Worm (Caenorhabditis elegans) whole organism, early embryonic: Measurements from ENCODE around the gene F53B1.3.

Experiments
- B0310.2 ChIP-seq: sonication (generic microtip); optimal IDR thresholded peaks from 2 replicates; lab custom pipeline; 2016; ENCODE audit warnings: mild to moderate bottlenecking, missing genetic modification characterization, missing compliant biosample characterization
- F13C5.2 ChIP-seq: sonication (generic microtip); optimal IDR thresholded peaks from 2 replicates; lab custom pipeline; 2017; ENCODE audit warnings: mild to moderate bottlenecking, missing genetic modification characterization, inconsistent platforms, missing compliant biosample characterization
- aly-1 ChIP-seq: sonication (generic microtip); optimal IDR thresholded peaks from 2 replicates; lab custom pipeline; 2016; ENCODE audit warnings: missing genetic modification characterization, missing compliant biosample characterization
- ama-1 ChIP-seq: fragments of 150-350 bp; optimal IDR thresholded peaks from 2 replicates; lab custom pipeline; 2014
- ceh-13 ChIP-seq: fragments of 200-800 bp; sonication (Bioruptor generic); optimal IDR thresholded peaks from 2 replicates; lab custom pipeline; 2018; ENCODE audit warnings: mild to moderate bottlenecking, missing genetic modification characterization, missing compliant biosample characterization
- ceh-36 ChIP-seq: sonication (generic microtip); optimal IDR thresholded peaks from 2 replicates; lab custom pipeline; 2016; ENCODE audit warnings: missing genetic modification characterization, inconsistent platforms, missing compliant biosample characterization
- ets-7 ChIP-seq: sonication (generic microtip); optimal IDR thresholded peaks from 2 replicates; lab custom pipeline; 2016; ENCODE audit warnings: missing genotype, missing genetic modification characterization, missing compliant biosample characterization
- flt-1 ChIP-seq: fragments of 200-800 bp; sonication (Bioruptor generic); IDR thresholded peaks from 2 replicates; pipeline ENCODE4 v1.3.6; 2022; ENCODE audit warnings: missing genetic modification characterization, missing compliant biosample characterization
- hmbx-1 ChIP-seq: sonication (generic microtip); optimal IDR thresholded peaks from 2 replicates; lab custom pipeline; 2016; ENCODE audit warnings: mild to moderate bottlenecking, missing genetic modification characterization, missing compliant biosample characterization
- hmg-4 ChIP-seq: fragments of 200-800 bp; sonication (Bioruptor generic); optimal IDR thresholded peaks from 2 replicates; lab custom pipeline; 2018; ENCODE audit warnings: mild to moderate bottlenecking, missing genetic modification characterization, missing compliant biosample characterization
- hnd-1 ChIP-seq: sonication (generic microtip); optimal IDR thresholded peaks from 2 replicates; lab custom pipeline; 2016; ENCODE audit warnings: missing genetic modification characterization, missing compliant biosample characterization
- pes-1 ChIP-seq: fragments of 200-800 bp; sonication (Bioruptor generic); IDR thresholded peaks from 2 replicates; pipeline ENCODE4 v1.3.6; 2022; ENCODE audit warnings: missing genetic modification reagents, missing genetic modification characterization, missing compliant biosample characterization
- scrt-1 ChIP-seq: fragments of 200-800 bp; sonication (Bioruptor generic); IDR thresholded peaks from 2 replicates; pipeline ENCODE4 v1.3.6; 2022; ENCODE audit warnings: missing genetic modification characterization, missing compliant biosample characterization
- sea-1 ChIP-seq: fragments of 200-800 bp; sonication (Bioruptor generic); conservative IDR thresholded peaks from 2 replicates; pipeline ENCODE4 v1.3.6; 2022; ENCODE audit warnings: missing genetic modification characterization, missing compliant biosample characterization
- tbx-11 ChIP-seq: fragments of 200-800 bp; sonication (Bioruptor generic); IDR thresholded peaks from 2 replicates; pipeline ENCODE4 v1.3.6; 2022; ENCODE audit warnings: missing genetic modification characterization, missing compliant biosample characterization
- tbx-37 ChIP-seq: fragments of 200-800 bp; sonication (Bioruptor generic); conservative IDR thresholded peaks from 2 replicates; pipeline ENCODE4 v1.3.6; 2022; ENCODE audit warnings: missing genetic modification reagents, missing genetic modification characterization, missing compliant biosample characterization
- tra-4 ChIP-seq: sonication (generic microtip); optimal IDR thresholded peaks from 2 replicates; lab custom pipeline; 2017; ENCODE audit warnings: missing genetic modification characterization, missing compliant biosample characterization

F53B1.3 gene

ce11 chrX:2138923-2139322 is 33.5 kb downstream of the F53B1.3 start:
- no peak for TF ChIP-seq ceh-36 (tag; lab: Kevin White, UChicago)
- no peak for TF ChIP-seq hnd-1

DNA sequence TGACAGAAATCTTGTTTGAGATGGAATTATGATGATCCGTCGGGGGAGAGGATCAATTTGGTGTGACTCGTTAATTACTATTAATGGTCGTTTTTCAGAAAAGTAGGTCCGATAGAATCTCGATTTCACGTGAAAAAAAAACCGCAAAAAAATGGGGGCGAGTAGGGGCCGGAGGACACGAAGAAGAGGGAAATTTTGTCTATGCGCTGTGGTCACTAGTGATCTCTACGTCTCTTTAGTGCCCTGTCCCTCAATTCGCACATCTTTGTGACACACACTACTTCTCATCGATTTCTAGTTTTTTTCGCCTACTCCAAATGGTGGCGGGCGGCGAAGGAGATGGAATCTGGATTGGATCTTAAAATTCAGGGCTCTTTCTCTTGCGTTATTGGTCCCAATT is 35.2 kb downstream of the F53B1.3 start:
- TF ChIP-seq flt-1 (GFP tag; lab: Robert Waterston, UW) (no peak), aly-1 (tag; lab: Kevin White, UChicago) (no peak), ama-1 (lab: Kevin White, UChicago) (no peak), tbx-11 (GFP tag; lab: Robert Waterston, UW) (no peak), sea-1 (GFP tag; lab: Robert Waterston, UW) (no peak), ets-7 (tag; lab: Kevin White, UChicago) (no peak), pes-1 (no peak), hmbx-1 (tag; lab: Kevin White, UChicago) (no peak), ceh-36 (tag; lab: Kevin White, UChicago) (no peak), tbx-37 (GFP tag; lab: Robert Waterston, UW) (no peak), ceh-13 (GFP tag; lab: Kevin White, UChicago) (no peak), tra-4 (tag; lab: Kevin White, UChicago) (no peak), hnd-1 (no peak), scrt-1 (GFP tag; lab: Robert Waterston, UW) (no peak), F13C5.2 (no peak)

- TF ChIP-seq B0310.2 (tag; lab: Kevin White, UChicago) (no peak), pes-1 (no peak), tbx-37 (GFP tag; lab: Robert Waterston, UW) (no peak), ama-1 (lab: Kevin White, UChicago) (no peak), tra-4 (tag; lab: Kevin White, UChicago) (no peak), ceh-36 (tag; lab: Kevin White, UChicago) (no peak), scrt-1 (GFP tag; lab: Robert Waterston, UW) (no peak), sea-1 (GFP tag; lab: Robert Waterston, UW) (no peak)
Measured at ce11 chrX:2144236-2144635, 38.8 kb downstream of the F53B1.3 start.

ce11 chrX:2144875-2145274 is 39.5 kb downstream of the F53B1.3 start:
- TF ChIP-seq scrt-1 (GFP tag; lab: Robert Waterston, UW): no peak
- TF ChIP-seq sea-1 (GFP tag; lab: Robert Waterston, UW): no peak; the same call in 1 of the 2 replicates
- no peak for TF ChIP-seq flt-1 (GFP tag; lab: Robert Waterston, UW)
- no peak for TF ChIP-seq hnd-1
- TF ChIP-seq hmbx-1 (tag; lab: Kevin White, UChicago): no peak
- TF ChIP-seq ceh-36 (tag; lab: Kevin White, UChicago): no peak
- TF ChIP-seq ama-1 (lab: Kevin White, UChicago): no peak
- TF ChIP-seq pes-1: no peak

DNA sequence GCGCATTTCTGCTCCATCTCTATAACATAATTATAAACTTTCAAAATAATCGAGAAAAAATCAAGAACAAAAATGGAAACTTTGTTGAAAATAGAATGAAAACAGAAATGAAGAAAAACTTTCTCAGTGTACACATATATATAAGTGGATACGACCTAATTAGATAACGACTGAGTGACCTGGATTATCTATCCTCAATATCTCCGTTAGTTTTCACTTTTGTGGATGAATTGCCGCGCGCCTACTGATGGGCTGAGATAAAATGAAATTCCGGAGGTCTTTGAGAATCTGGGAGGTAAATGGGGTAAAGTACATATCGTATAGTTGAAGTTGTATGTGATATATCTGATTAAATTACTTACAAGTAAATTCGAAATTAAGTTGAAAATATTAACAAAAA is 40.2 kb downstream of the F53B1.3 start, which contains the start of gene dpy-3:
Gene dpy-3 (minus strand): TSS at position 19 of the 400 bp plus-strand sequence.
- no peak for TF ChIP-seq flt-1 (GFP tag; lab: Robert Waterston, UW)
- TF ChIP-seq ceh-13 (GFP tag; lab: Kevin White, UChicago): no peak
- TF ChIP-seq hnd-1: no peak
- no peak for TF ChIP-seq ceh-36 (tag; lab: Kevin White, UChicago)
- TF ChIP-seq ets-7 (tag; lab: Kevin White, UChicago): no peak
- no peak for TF ChIP-seq scrt-1 (GFP tag; lab: Robert Waterston, UW)
- TF ChIP-seq ama-1 (lab: Kevin White, UChicago): no peak
- TF ChIP-seq aly-1 (tag; lab: Kevin White, UChicago): no peak
- no peak for TF ChIP-seq tbx-37 (GFP tag; lab: Robert Waterston, UW)
- no peak for TF ChIP-seq hmg-4 (GFP tag; lab: Kevin White, UChicago)
- TF ChIP-seq tra-4 (tag; lab: Kevin White, UChicago): no peak

DNA sequence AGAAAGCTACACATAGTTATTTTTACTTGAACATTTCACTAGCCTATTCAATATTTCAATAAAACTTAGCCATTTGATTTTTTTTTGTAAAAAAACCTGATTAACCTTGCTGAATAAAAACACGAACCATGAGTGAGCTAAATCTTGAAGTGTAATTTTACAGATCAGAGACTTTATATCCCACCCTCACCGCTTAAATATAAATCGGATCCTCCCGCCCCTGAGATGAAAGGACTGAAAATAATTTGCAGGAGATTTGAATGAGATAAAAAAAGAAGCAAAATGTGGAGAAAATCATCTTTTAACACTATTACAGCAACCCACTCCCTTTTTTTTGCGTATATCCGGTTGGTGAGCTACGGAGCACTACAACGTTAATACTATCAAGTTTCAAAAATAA is 44.6 kb downstream of the F53B1.3 start, which contains the start of gene npax-2:
Gene npax-2 (minus strand): TSS at position 101 of the 400 bp plus-strand sequence.
- TF ChIP-seq ceh-13 (GFP tag; lab: Kevin White, UChicago): no peak
- TF ChIP-seq tbx-11 (GFP tag; lab: Robert Waterston, UW): no peak

ce11 chrX:2152062-2152461 is 46.7 kb downstream of the F53B1.3 start:
- TF ChIP-seq hmbx-1 (tag; lab: Kevin White, UChicago): no peak
- no peak for TF ChIP-seq hnd-1
- no peak for TF ChIP-seq B0310.2 (tag; lab: Kevin White, UChicago)
- no peak for TF ChIP-seq tbx-37 (GFP tag; lab: Robert Waterston, UW)
- TF ChIP-seq tbx-11 (GFP tag; lab: Robert Waterston, UW): no peak
- no peak for TF ChIP-seq F13C5.2
- no peak for TF ChIP-seq tra-4 (tag; lab: Kevin White, UChicago)
- TF ChIP-seq scrt-1 (GFP tag; lab: Robert Waterston, UW): no peak
- TF ChIP-seq aly-1 (tag; lab: Kevin White, UChicago): no peak

- TF ChIP-seq tbx-37 (GFP tag; lab: Robert Waterston, UW) (no peak), pes-1 (no peak), F13C5.2 (no peak), aly-1 (tag; lab: Kevin White, UChicago) (no peak), tra-4 (tag; lab: Kevin White, UChicago) (no peak), ama-1 (lab: Kevin White, UChicago) (no peak), tbx-11 (GFP tag; lab: Robert Waterston, UW) (no peak), hmbx-1 (tag; lab: Kevin White, UChicago) (no peak), hnd-1 (no peak), B0310.2 (tag; lab: Kevin White, UChicago) (no peak)
Measured at ce11 chrX:2153780-2154179, 48.4 kb downstream of the F53B1.3 start.
